Fruit fly (Drosophila melanogaster): Measurements from ENCODE around the gene escl.

Gene escl

DNA sequence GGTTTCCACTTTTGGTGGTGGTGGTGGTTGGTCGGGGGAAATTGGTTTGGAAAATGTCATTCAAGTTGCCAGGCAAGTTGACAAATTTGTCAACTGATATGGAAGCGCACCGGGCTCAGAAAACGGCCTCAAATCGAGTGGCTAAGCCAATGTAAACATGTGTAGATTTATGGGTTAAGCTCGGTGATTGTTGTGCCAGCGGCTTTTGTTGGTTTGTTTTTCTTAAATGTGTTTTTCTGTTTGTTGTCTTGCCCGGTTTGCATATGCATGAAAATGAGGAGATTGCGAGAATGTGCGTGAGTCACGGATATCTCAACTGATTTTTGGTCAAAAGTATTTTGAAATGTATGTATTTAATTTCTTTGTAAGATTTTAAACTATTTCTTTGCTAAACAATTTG lies 29.8 kb upstream of the escl start:
- peak; percentile 50 for TF ChIP-seq CG6813 (GFP tag; optimal IDR thresholded peaks at IDR 0.05)
- TF ChIP-seq Eip74EF (GFP tag; optimal IDR thresholded peaks at IDR 0.05): peak in 1 of 2 experiments; percentile 25
- peak; percentile 85 for TF ChIP-seq sens (GFP tag)
- TF ChIP-seq vvl (GFP tag; IDR thresholded peaks at IDR 0.05): peak; percentile 56; the same call in 1 of the 2 replicates
- no peak for TF ChIP-seq odd (GFP tag; optimal IDR thresholded peaks at IDR 0.05)
- no peak for TF ChIP-seq dysf (GFP tag; IDR thresholded peaks at IDR 0.05)
- peak; percentile 4 for TF ChIP-seq ATbp (GFP tag; optimal IDR thresholded peaks at IDR 0.05)
- TF ChIP-seq CG12659 (GFP tag; optimal IDR thresholded peaks at IDR 0.05): no peak
- TF ChIP-seq CG2199 (GFP tag; IDR thresholded peaks at IDR 0.05): peak; percentile 51; the same call in 1 of the 3 replicates
- 0 out of 2 replicates have a peak, but pooled peaks have one; percentile 16 for TF ChIP-seq CG31441 (GFP tag; IDR thresholded peaks at IDR 0.05)
- TF ChIP-seq nau (GFP tag; optimal IDR thresholded peaks at IDR 0.05): peak; percentile 16
- 0 out of 3 replicates have a peak, but pooled peaks have one; percentile 28 for TF ChIP-seq ci (GFP tag; IDR thresholded peaks at IDR 0.05)
- TF ChIP-seq Asciz (GFP tag; optimal IDR thresholded peaks at IDR 0.05): peak; percentile 17
- TF ChIP-seq CG2129 (GFP tag; IDR thresholded peaks at IDR 0.05; ENCODE audit: partially characterized antibody): no peak
- peak; percentile 57 for TF ChIP-seq oc (tag; optimal IDR thresholded peaks at IDR 0.05)
- peak; percentile 29 for TF ChIP-seq kni (GFP tag; optimal IDR thresholded peaks at IDR 0.05)
- TF ChIP-seq sqz (GFP tag; optimal IDR thresholded peaks at IDR 0.05): peak; percentile 59
- no peak for TF ChIP-seq HHEX (GFP tag; optimal IDR thresholded peaks at IDR 0.05)
- TF ChIP-seq fd96Cb (tag; optimal IDR thresholded peaks at IDR 0.05): no peak
- no peak for TF ChIP-seq Mes4 (GFP tag; optimal IDR thresholded peaks at IDR 0.05)
- no peak for TF ChIP-seq exex (tag; optimal IDR thresholded peaks at IDR 0.05)
- no peak for TF ChIP-seq CG15011 (GFP tag; optimal IDR thresholded peaks at IDR 0.05)

DNA sequence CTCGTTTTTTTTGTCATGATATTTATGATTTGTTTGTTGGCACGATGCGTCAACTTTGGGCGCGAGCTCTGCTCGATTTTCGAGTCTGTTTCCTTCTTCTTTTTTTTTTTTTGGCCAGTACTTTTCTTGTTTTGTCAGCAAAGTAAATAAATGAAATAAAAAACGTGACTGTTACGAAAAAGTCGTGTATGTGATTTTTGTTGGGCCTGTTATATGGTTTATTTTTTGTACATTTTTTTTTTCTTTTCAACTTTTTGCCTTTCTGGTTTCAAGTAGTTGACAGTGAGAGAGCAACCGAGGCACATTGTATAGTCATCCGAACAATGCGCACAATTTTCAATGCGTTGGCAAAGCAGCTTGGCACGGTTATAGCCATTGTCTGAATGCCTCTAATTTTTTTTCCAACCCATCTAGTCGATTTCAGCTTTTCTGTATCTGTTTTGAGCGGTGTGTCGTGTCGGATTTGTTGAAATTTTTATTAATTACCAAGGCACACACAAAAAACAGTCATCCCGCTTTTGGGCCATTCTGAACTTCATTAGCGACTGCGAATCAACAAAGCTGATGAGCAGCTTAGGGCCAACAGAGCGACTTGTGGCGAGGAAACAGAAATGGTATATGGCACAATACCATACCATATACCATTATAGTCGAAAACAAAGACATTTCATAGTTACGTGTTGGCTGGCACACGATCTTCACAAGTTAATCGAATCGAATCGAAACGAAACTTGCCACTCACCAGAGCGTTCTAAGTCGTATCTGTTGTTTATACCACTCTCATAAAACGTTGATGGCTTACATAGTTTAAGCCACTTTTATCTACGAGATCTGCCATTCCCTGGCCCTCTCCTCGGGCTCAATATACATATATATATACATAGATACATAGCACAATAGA lies 27.1 kb upstream of the escl start:
- TF ChIP-seq Dek (tag; optimal IDR thresholded peaks at IDR 0.05) (no peak), PHDP (tag; optimal IDR thresholded peaks at IDR 0.05) (no peak), zf30C (GFP tag; optimal IDR thresholded peaks at IDR 0.05) (no peak), NK7.1 (GFP tag; optimal IDR thresholded peaks at IDR 0.05) (no peak), ham (GFP tag; IDR thresholded peaks at IDR 0.05) (no peak), CoRest (tag; optimal IDR thresholded peaks at IDR 0.05) (no peak), D (optimal IDR thresholded peaks at IDR 0.05) (no peak), D (GFP tag; optimal IDR thresholded peaks at IDR 0.05) (no peak), Bdp1 (GFP tag; optimal IDR thresholded peaks at IDR 0.05) (no peak), Opbp (GFP tag; IDR thresholded peaks at IDR 0.05; ENCODE audit: partially characterized antibody) (no peak), CG15269 (tag; optimal IDR thresholded peaks at IDR 0.05) (peak; percentile 73), CrebB (tag; optimal IDR thresholded peaks at IDR 0.05) (no peak), pho (GFP tag; optimal IDR thresholded peaks at IDR 0.05) (no peak), grn (GFP tag; optimal IDR thresholded peaks at IDR 0.05) (peak; percentile 0), CG13894 (tag; optimal IDR thresholded peaks at IDR 0.05) (peak; percentile 51), Aef1 (GFP tag; IDR thresholded peaks at IDR 0.05) (no peak), CG17912 (GFP tag; optimal IDR thresholded peaks at IDR 0.05) (no peak), da (GFP tag; optimal IDR thresholded peaks at IDR 0.05) (no peak), Awh (GFP tag; IDR thresholded peaks at IDR 0.05) (peak; percentile 71), sd (tag; optimal IDR thresholded peaks at IDR 0.05) (peak; percentile 5), twi (tag; optimal IDR thresholded peaks at IDR 0.05) (no peak), Ets97D (GFP tag; optimal IDR thresholded peaks at IDR 0.05) (no peak), Dll (GFP tag; IDR thresholded peaks at IDR 0.05; ENCODE audit: partially characterized antibody) (no peak), gro (GFP tag; optimal IDR thresholded peaks at IDR 0.05) (no peak), tin (GFP tag; optimal IDR thresholded peaks at IDR 0.05) (no peak), Usf (GFP tag; optimal IDR thresholded peaks at IDR 0.05) (no peak), sens-2 (GFP tag; IDR thresholded peaks at IDR 0.05) (no peak)

Measured in whole organism, embryonic.